Fruit fly (Drosophila melanogaster) whole organism, embryonic: ENCODE measurements around the gene Vha16-2.

ENCODE experiments used
- B-H1 ChIP-seq: fragments of 200-800 bp; sonication (Bioruptor generic); IDR thresholded peaks from 3 replicates; pipeline ENCODE4 v1.3.6; 2022; ENCODE audit warnings: missing biosample characterization, missing genetic modification characterization
- CG1024 ChIP-seq: fragments of 200-800 bp; sonication (Bioruptor generic); IDR thresholded peaks from 2 replicates; pipeline ENCODE4 v1.3.6; 2022; ENCODE audit warnings: missing biosample characterization, missing genetic modification characterization
- CG10321 ChIP-seq: fragments of 200-800 bp; sonication (Bioruptor generic); IDR thresholded peaks from 2 replicates; pipeline ENCODE4 v1.3.6; 2022; ENCODE audit warnings: missing biosample characterization, missing genetic modification characterization
- CG10366 ChIP-seq: fragments of 200-800 bp; sonication (Bioruptor generic); IDR thresholded peaks from 2 replicates; pipeline ENCODE4 v1.3.6; 2022; ENCODE audit warnings: missing biosample characterization, missing genetic modification characterization
- CG11456 ChIP-seq: fragments of 200-800 bp; sonication (Bioruptor generic); IDR thresholded peaks from 3 replicates; pipeline ENCODE4 v1.3.6; 2022; ENCODE audit warnings: missing biosample characterization, missing genetic modification characterization
- CG11696 ChIP-seq: fragments of 200-800 bp; sonication (Bioruptor generic); IDR thresholded peaks from 2 replicates; pipeline ENCODE4 v1.3.6; 2022; ENCODE audit warnings: missing biosample characterization, missing genetic modification characterization
- CG13296 ChIP-seq: fragments of 200-800 bp; sonication (Bioruptor generic); optimal IDR thresholded peaks from 3 replicates; lab custom pipeline; 2018; ENCODE audit warnings: missing biosample characterization, mild to moderate bottlenecking, missing genetic modification characterization
- CG14441 ChIP-seq: fragments of 200-800 bp; sonication (Bioruptor generic); IDR thresholded peaks from 2 replicates; pipeline ENCODE4 v1.3.6; 2022; ENCODE audit warnings: missing biosample characterization, missing genetic modification characterization
- CG16863 ChIP-seq: fragments of 200-800 bp; sonication (Bioruptor generic); optimal IDR thresholded peaks from 3 replicates; lab custom pipeline; 2016; ENCODE audit warnings: missing biosample characterization, missing genetic modification characterization
- CG17802 ChIP-seq: fragments of 200-800 bp; sonication (Bioruptor generic); optimal IDR thresholded peaks from 2 replicates; lab custom pipeline; 2018; ENCODE audit warnings: missing biosample characterization, mild to moderate bottlenecking, missing genetic modification characterization, moderate library complexity
- CG3163 ChIP-seq: fragments of 200-800 bp; sonication (Bioruptor generic); optimal IDR thresholded peaks from 3 replicates; lab custom pipeline; 2016; ENCODE audit warnings: missing biosample characterization, missing genetic modification characterization
- CG32532 ChIP-seq: fragments of 200-800 bp; sonication (Bioruptor generic); IDR thresholded peaks from 2 replicates; pipeline ENCODE4 v1.3.6; 2022; ENCODE audit warnings: missing biosample characterization, missing genetic modification characterization
- CG32772 ChIP-seq: fragments of 200-800 bp; sonication (Bioruptor generic); IDR thresholded peaks from 2 replicates; pipeline ENCODE4 v1.3.6; 2022; ENCODE audit warnings: missing biosample characterization, missing genetic modification characterization
- CG4730 ChIP-seq: fragments of 200-800 bp; sonication (Bioruptor generic); IDR thresholded peaks from 2 replicates; pipeline ENCODE4 v1.3.6; 2022; ENCODE audit warnings: missing biosample characterization, missing genetic modification characterization
- CG4854 ChIP-seq: fragments of 200-800 bp; sonication (Bioruptor generic); optimal IDR thresholded peaks from 2 replicates; lab custom pipeline; 2016; ENCODE audit warnings: missing biosample characterization, missing genetic modification characterization, inconsistent platforms
- CG6654 ChIP-seq: fragments of 200-800 bp; sonication (Bioruptor generic); optimal IDR thresholded peaks from 2 replicates; lab custom pipeline; 2017; ENCODE audit warnings: missing biosample characterization, mild to moderate bottlenecking, missing genetic modification characterization
- CG7963 ChIP-seq: fragments of 200-800 bp; sonication (Bioruptor generic); IDR thresholded peaks from 3 replicates; pipeline ENCODE4 v1.3.6; 2022; ENCODE audit warnings: missing biosample characterization, missing genetic modification characterization; ENCODE audit not compliant: partially characterized antibody
- CG7987 ChIP-seq: fragments of 200-800 bp; sonication (Bioruptor generic); optimal IDR thresholded peaks from 2 replicates; lab custom pipeline; 2018; ENCODE audit warnings: missing biosample characterization, mild to moderate bottlenecking, missing genetic modification characterization, moderate library complexity
- CG8359 ChIP-seq: fragments of 200-800 bp; sonication (Bioruptor generic); optimal IDR thresholded peaks from 2 replicates; lab custom pipeline; 2017; ENCODE audit warnings: missing biosample characterization, mild to moderate bottlenecking, missing genetic modification characterization, borderline replicate concordance
- Camta ChIP-seq: fragments of 200-800 bp; sonication (Bioruptor generic); optimal IDR thresholded peaks from 2 replicates; lab custom pipeline; 2016; ENCODE audit warnings: missing biosample characterization, missing genetic modification characterization
- CkIIα-i1 ChIP-seq: fragments of 200-800 bp; sonication (Bioruptor generic); IDR thresholded peaks from 2 replicates; pipeline ENCODE4 v1.3.6; 2022; ENCODE audit warnings: missing biosample characterization, missing genetic modification characterization
- D ChIP-seq, 2 experiments: fragments of 200-800 bp in 1 of 2; fragments of >200 bp in 1 of 2; sonication (Bioruptor generic) in 1 of 2; optimal IDR thresholded peaks; 2 replicates in 1 of 2; 3 replicates in 1 of 2; lab custom pipeline; 2017; ENCODE audit warnings: mild to moderate bottlenecking in 1 of 2, missing biosample characterization in 1 of 2, missing genetic modification characterization in 1 of 2, missing genetic modification reagents in 1 of 2
- Dbx ChIP-seq: fragments of 200-800 bp; sonication (Bioruptor generic); IDR thresholded peaks from 3 replicates; pipeline ENCODE4 v1.3.6; 2022; ENCODE audit warnings: missing biosample characterization, missing genetic modification characterization
- Dref ChIP-seq: fragments of 200-800 bp; sonication (Bioruptor generic); IDR thresholded peaks from 2 replicates; pipeline ENCODE4 v1.3.6; 2022; ENCODE audit warnings: missing biosample characterization, missing genetic modification characterization
- Ets97D ChIP-seq: fragments of 200-800 bp; sonication (Bioruptor generic); optimal IDR thresholded peaks from 3 replicates; lab custom pipeline; 2016; ENCODE audit warnings: missing biosample characterization, missing genetic modification characterization
- Hr51 ChIP-seq, 2 experiments: fragments of 200-800 bp; sonication (Bioruptor generic); optimal IDR thresholded peaks; 2 replicates in 1 of 2; 3 replicates in 1 of 2; lab custom pipeline; 2016 to 2018; ENCODE audit warnings: missing biosample characterization in 2 of 2, missing genetic modification characterization in 2 of 2, mild to moderate bottlenecking in 1 of 2, moderate library complexity in 1 of 2
- Med ChIP-seq: fragments of 200-800 bp; sonication (Bioruptor generic); peaks from one replicate; lab custom pipeline; 2016; ENCODE audit warnings: missing biosample characterization, missing genetic modification characterization, mild to moderate bottlenecking, inconsistent platforms, moderate library complexity
- Nf-YA ChIP-seq: fragments of 200-800 bp; sonication (Bioruptor generic); IDR thresholded peaks from 2 replicates; pipeline ENCODE4 v1.3.6; 2022; ENCODE audit warnings: missing biosample characterization, missing genetic modification characterization
- Opbp ChIP-seq: fragments of 200-800 bp; sonication (Bioruptor generic); IDR thresholded peaks from 3 replicates; pipeline ENCODE4 v1.3.6; 2022; ENCODE audit warnings: missing biosample characterization, missing genetic modification characterization; ENCODE audit not compliant: partially characterized antibody
- Pdp1 ChIP-seq, 2 experiments: fragments of 200-800 bp; sonication (Bioruptor generic); optimal IDR thresholded peaks; 3 replicates each; lab custom pipeline; 2016; ENCODE audit warnings: missing biosample characterization in 2 of 2, missing genetic modification characterization in 2 of 2, mild to moderate bottlenecking in 1 of 2, moderate library complexity in 1 of 2
- Side ChIP-seq: fragments of 200-800 bp; sonication (Bioruptor generic); optimal IDR thresholded peaks from 2 replicates; lab custom pipeline; 2016; ENCODE audit warnings: missing biosample characterization, missing genetic modification characterization
- Spps ChIP-seq: fragments of 200-800 bp; sonication (Bioruptor generic); optimal IDR thresholded peaks from 2 replicates; lab custom pipeline; 2018; ENCODE audit warnings: missing biosample characterization, mild to moderate bottlenecking, missing genetic modification characterization
- Tbp ChIP-seq: fragments of >200 bp; optimal IDR thresholded peaks from 2 replicates; lab custom pipeline; 2018; ENCODE audit warnings: missing biosample characterization, missing genetic modification characterization
- ara ChIP-seq: fragments of 200-800 bp; sonication (Bioruptor generic); IDR thresholded peaks from 2 replicates; pipeline ENCODE4 v1.3.6; 2022; ENCODE audit warnings: missing biosample characterization, missing genetic modification characterization
- ash1 ChIP-seq: fragments of 200-800 bp; sonication (Bioruptor generic); optimal IDR thresholded peaks from 2 replicates; lab custom pipeline; 2018; ENCODE audit warnings: missing biosample characterization, mild to moderate bottlenecking, missing genetic modification characterization
- cwo ChIP-seq: fragments of 200-800 bp; sonication (Bioruptor generic); optimal IDR thresholded peaks from 3 replicates; lab custom pipeline; 2017; ENCODE audit warnings: missing biosample characterization, missing genetic modification characterization, mild to moderate bottlenecking, moderate library complexity, missing genetic modification reagents
- dan ChIP-seq: fragments of 200-800 bp; sonication (Bioruptor generic); IDR thresholded peaks from 2 replicates; pipeline ENCODE4 v1.3.6; 2022; ENCODE audit warnings: missing biosample characterization, missing genetic modification characterization
- ewg ChIP-seq: fragments of 200-800 bp; sonication (Bioruptor generic); optimal IDR thresholded peaks from 3 replicates; lab custom pipeline; 2017; ENCODE audit warnings: mild to moderate bottlenecking, missing biosample characterization, missing genetic modification reagents, missing genetic modification characterization
- gt ChIP-seq: fragments of 200-800 bp; sonication (Bioruptor generic); IDR thresholded peaks from 2 replicates; pipeline ENCODE4 v1.3.6; 2022; ENCODE audit warnings: missing biosample characterization, missing genetic modification characterization
- h ChIP-seq: fragments of >200 bp; optimal IDR thresholded peaks from 2 replicates; lab custom pipeline; 2017
- inv ChIP-seq: fragments of 200-800 bp; sonication (Bioruptor generic); IDR thresholded peaks from 2 replicates; pipeline ENCODE4 v1.3.6; 2022; ENCODE audit warnings: missing biosample characterization, missing genetic modification characterization; ENCODE audit not compliant: partially characterized antibody
- odd ChIP-seq: fragments of 200-800 bp; sonication (Bioruptor generic); optimal IDR thresholded peaks from 2 replicates; lab custom pipeline; 2017; ENCODE audit warnings: missing biosample characterization, mild to moderate bottlenecking, missing genetic modification characterization
- otp ChIP-seq: fragments of 200-800 bp; sonication (Bioruptor generic); IDR thresholded peaks from 3 replicates; pipeline ENCODE4, ENCODE4 v1.3.6; 2022; ENCODE audit warnings: missing biosample characterization, missing genetic modification characterization
- phol ChIP-seq: fragments of 200-800 bp; sonication (Bioruptor generic); optimal IDR thresholded peaks from 3 replicates; lab custom pipeline; 2018; ENCODE audit warnings: missing biosample characterization, mild to moderate bottlenecking, missing genetic modification characterization, moderate library complexity
- rib ChIP-seq: fragments of 200-800 bp; sonication (Bioruptor generic); IDR thresholded peaks from 2 replicates; pipeline ENCODE4 v1.3.6; 2022; ENCODE audit warnings: missing biosample characterization, missing genetic modification characterization
- schlank ChIP-seq: fragments of 200-800 bp; sonication (Bioruptor generic); optimal IDR thresholded peaks from 2 replicates; lab custom pipeline; 2018; ENCODE audit warnings: missing biosample characterization, mild to moderate bottlenecking, missing genetic modification characterization
- sens ChIP-seq: fragments of 200-800 bp; sonication (Bioruptor generic); peaks from one replicate; lab custom pipeline; 2016; ENCODE audit warnings: missing biosample characterization, missing genetic modification characterization
- sqz ChIP-seq: fragments of 200-800 bp; sonication (Bioruptor generic); optimal IDR thresholded peaks from 3 replicates; lab custom pipeline; 2018; ENCODE audit warnings: missing biosample characterization, mild to moderate bottlenecking, missing genetic modification characterization
- tgo ChIP-seq: fragments of 200-800 bp; sonication (Bioruptor generic); IDR thresholded peaks from 3 replicates; pipeline ENCODE4 v1.3.6; 2022; ENCODE audit warnings: missing biosample characterization, missing genetic modification characterization
- vvl ChIP-seq: fragments of 200-800 bp; sonication (Bioruptor generic); IDR thresholded peaks from 2 replicates; pipeline ENCODE4 v1.3.6; 2022; ENCODE audit warnings: missing biosample characterization, missing genetic modification characterization
- wek ChIP-seq: fragments of 200-800 bp; sonication (Bioruptor generic); optimal IDR thresholded peaks from 3 replicates; lab custom pipeline; 2018; ENCODE audit warnings: missing biosample characterization, mild to moderate bottlenecking, missing genetic modification characterization, moderate library complexity

The Vha16-2 gene

DNA sequence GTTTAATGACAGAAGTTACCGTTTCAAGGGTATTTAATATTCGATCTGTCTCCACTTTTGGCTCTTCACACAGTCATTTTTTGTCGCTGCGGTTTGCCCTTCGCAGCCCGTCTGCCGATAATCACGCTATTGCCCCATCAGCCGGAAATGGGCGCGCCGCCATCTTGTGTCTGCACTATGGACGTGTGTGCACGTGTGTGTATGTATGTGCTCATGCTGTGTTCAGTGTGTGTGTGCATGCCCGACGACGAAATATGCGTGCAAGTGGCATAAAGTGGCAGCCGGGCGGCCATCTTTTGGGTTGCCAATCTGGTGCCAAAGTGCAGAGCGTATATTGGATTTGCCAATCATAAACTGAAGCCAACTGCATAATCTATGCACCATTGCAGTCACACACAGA is 20.3 kb upstream of the Vha16-2 start:
- TF ChIP-seq CG4854 (GFP tag; lab: Kevin White, UChicago): no peak
- no peak for TF ChIP-seq CkIIα-i1 (GFP tag; lab: Robert Waterston, UW)
- TF ChIP-seq otp: 0 out of 3 replicates have a peak, but pooled peaks have one; percentile 25
- TF ChIP-seq CG11456 (GFP tag; lab: Robert Waterston, UW): peak; percentile 54; the same call in 1 of the 3 replicates
- TF ChIP-seq inv (GFP tag; lab: Robert Waterston, UW): no peak
- no peak for TF ChIP-seq CG16863
- TF ChIP-seq tgo (GFP tag; lab: Robert Waterston, UW): no peak
- TF ChIP-seq CG7987 (GFP tag; lab: Kevin White, UChicago): peak; percentile 31
- TF ChIP-seq sqz (GFP tag; lab: Kevin White, UChicago): no peak
- no peak; the same call in 1 of the 2 replicates for TF ChIP-seq Nf-YA (GFP tag; lab: Robert Waterston, UW)
- TF ChIP-seq Opbp: 0 out of 3 replicates have a peak, but pooled peaks have one; percentile 16
- TF ChIP-seq gt (GFP tag; lab: Robert Waterston, UW): no peak
- TF ChIP-seq wek (GFP tag; lab: Kevin White, UChicago): peak; percentile 17
- TF ChIP-seq CG32532 (GFP tag; lab: Robert Waterston, UW): no peak
- TF ChIP-seq CG32772 (GFP tag; lab: Robert Waterston, UW): no peak
- no peak for TF ChIP-seq rib (GFP tag; lab: Robert Waterston, UW)
- TF ChIP-seq dan: no peak
- TF ChIP-seq CG10321: no peak
- no peak for TF ChIP-seq vvl (GFP tag; lab: Robert Waterston, UW)
- TF ChIP-seq CG10366 (GFP tag; lab: Robert Waterston, UW): no peak
- no peak for TF ChIP-seq CG13296 (GFP tag; lab: Kevin White, UChicago)
- no peak for TF ChIP-seq CG1024 (GFP tag; lab: Robert Waterston, UW)
- TF ChIP-seq Pdp1 (GFP tag; optimal IDR thresholded peaks at IDR 0.05; lab: Kevin White, UChicago): no peak
- TF ChIP-seq CG14441: peak; percentile 42
- TF ChIP-seq ash1: no peak
- TF ChIP-seq odd (GFP tag; lab: Kevin White, UChicago): no peak
- no peak for TF ChIP-seq CG8359 (GFP tag; lab: Kevin White, UChicago)
- no peak for TF ChIP-seq CG3163 (GFP tag; lab: Kevin White, UChicago)
- TF ChIP-seq CG7963: no peak
- peak; percentile 67 for TF ChIP-seq phol (tag; lab: Kevin White, UChicago)
- no peak for TF ChIP-seq sens (GFP tag; lab: Kevin White, UChicago)
- no peak for TF ChIP-seq Hr51 (GFP tag; optimal IDR thresholded peaks at IDR 0.05; lab: Kevin White, UChicago)
- no peak for TF ChIP-seq B-H1 (GFP tag; lab: Robert Waterston, UW)
- no peak for TF ChIP-seq h (lab: Kevin White, UChicago)
- TF ChIP-seq CG6654 (GFP tag; lab: Kevin White, UChicago): no peak
- TF ChIP-seq Dbx (GFP tag; lab: Robert Waterston, UW): no peak
- TF ChIP-seq CG11696 (GFP tag; lab: Robert Waterston, UW): no peak
- TF ChIP-seq Dref (GFP tag; lab: Robert Waterston, UW): no peak
- peak; percentile 57 for TF ChIP-seq Med (GFP tag; lab: Kevin White, UChicago)
- no peak for TF ChIP-seq ara
- no peak for TF ChIP-seq Camta (GFP tag; lab: Kevin White, UChicago)
- TF ChIP-seq D (optimal IDR thresholded peaks at IDR 0.05; lab: Kevin White, UChicago): no peak
- no peak for TF ChIP-seq D (GFP tag; optimal IDR thresholded peaks at IDR 0.05; lab: Kevin White, UChicago)
- TF ChIP-seq schlank (tag; lab: Kevin White, UChicago): no peak
- TF ChIP-seq Tbp (GFP tag; lab: Kevin White, UChicago): no peak
- no peak for TF ChIP-seq Spps (tag; lab: Kevin White, UChicago)
- TF ChIP-seq cwo (GFP tag; lab: Kevin White, UChicago): no peak
- TF ChIP-seq CG17802: no peak
- TF ChIP-seq Side (GFP tag; lab: Kevin White, UChicago): no peak
- peak; percentile 70 for TF ChIP-seq Ets97D
- TF ChIP-seq ewg (GFP tag; lab: Kevin White, UChicago): no peak
- TF ChIP-seq CG4730 (GFP tag; lab: Robert Waterston, UW): no peak
